Fruit fly (Drosophila melanogaster) whole organism: ENCODE measurements around the gene CG4896.

Experiments
- CG8478 ChIP-seq: fragments of >200 bp; optimal IDR thresholded peaks from 2 replicates; lab custom pipeline; 2018; ENCODE audit warnings: inconsistent platforms
- EcR ChIP-seq, 2 experiments: fragments of >200 bp; optimal IDR thresholded peaks; 2 replicates each; lab custom pipeline; 2017; ENCODE audit warnings: missing biosample characterization in 2 of 2, missing genetic modification characterization in 2 of 2, missing genetic modification reagents in 2 of 2
- pan ChIP-seq: fragments of >200 bp; optimal IDR thresholded peaks from 2 replicates; lab custom pipeline; 2017
- psq ChIP-seq: fragments of >200 bp; optimal IDR thresholded peaks from 2 replicates; lab custom pipeline; 2017
- usp ChIP-seq: fragments of >200 bp; optimal IDR thresholded peaks from 2 replicates; lab custom pipeline; 2017; ENCODE audit warnings: missing biosample characterization, missing genetic modification characterization, mixed read lengths

- TF ChIP-seq CG8478 (lab: Kevin White, UChicago) (no peak), pan (peak; percentile 75), psq (no peak), EcR (GFP tag; optimal IDR thresholded peaks at IDR 0.05; lab: Kevin White, UChicago) (no peak), usp (GFP tag; lab: Kevin White, UChicago) (no peak)
These were observed 32.8 kb upstream of the CG4896 start for dm6 chr2L:1144371-1145360.
